Worm (Caenorhabditis elegans) whole organism, early embryonic: Measurements from ENCODE around the gene T01E8.1.

Source experiments
- B0310.2 ChIP-seq: sonication (generic microtip); optimal IDR thresholded peaks from 2 replicates; lab custom pipeline; 2016; ENCODE audit warnings: mild to moderate bottlenecking, missing genetic modification characterization, missing compliant biosample characterization
- F13C5.2 ChIP-seq: sonication (generic microtip); optimal IDR thresholded peaks from 2 replicates; lab custom pipeline; 2017; ENCODE audit warnings: mild to moderate bottlenecking, missing genetic modification characterization, inconsistent platforms, missing compliant biosample characterization
- aly-1 ChIP-seq: sonication (generic microtip); optimal IDR thresholded peaks from 2 replicates; lab custom pipeline; 2016; ENCODE audit warnings: missing genetic modification characterization, missing compliant biosample characterization
- ama-1 ChIP-seq: fragments of 150-350 bp; optimal IDR thresholded peaks from 2 replicates; lab custom pipeline; 2014
- ceh-13 ChIP-seq: fragments of 200-800 bp; sonication (Bioruptor generic); optimal IDR thresholded peaks from 2 replicates; lab custom pipeline; 2018; ENCODE audit warnings: mild to moderate bottlenecking, missing genetic modification characterization, missing compliant biosample characterization
- ceh-36 ChIP-seq: sonication (generic microtip); optimal IDR thresholded peaks from 2 replicates; lab custom pipeline; 2016; ENCODE audit warnings: missing genetic modification characterization, inconsistent platforms, missing compliant biosample characterization
- ets-7 ChIP-seq: sonication (generic microtip); optimal IDR thresholded peaks from 2 replicates; lab custom pipeline; 2016; ENCODE audit warnings: missing genotype, missing genetic modification characterization, missing compliant biosample characterization
- flt-1 ChIP-seq: fragments of 200-800 bp; sonication (Bioruptor generic); IDR thresholded peaks from 2 replicates; pipeline ENCODE4 v1.3.6; 2022; ENCODE audit warnings: missing genetic modification characterization, missing compliant biosample characterization
- hmbx-1 ChIP-seq: sonication (generic microtip); optimal IDR thresholded peaks from 2 replicates; lab custom pipeline; 2016; ENCODE audit warnings: mild to moderate bottlenecking, missing genetic modification characterization, missing compliant biosample characterization
- hmg-4 ChIP-seq: fragments of 200-800 bp; sonication (Bioruptor generic); optimal IDR thresholded peaks from 2 replicates; lab custom pipeline; 2018; ENCODE audit warnings: mild to moderate bottlenecking, missing genetic modification characterization, missing compliant biosample characterization
- hnd-1 ChIP-seq: sonication (generic microtip); optimal IDR thresholded peaks from 2 replicates; lab custom pipeline; 2016; ENCODE audit warnings: missing genetic modification characterization, missing compliant biosample characterization
- pes-1 ChIP-seq: fragments of 200-800 bp; sonication (Bioruptor generic); IDR thresholded peaks from 2 replicates; pipeline ENCODE4 v1.3.6; 2022; ENCODE audit warnings: missing genetic modification reagents, missing genetic modification characterization, missing compliant biosample characterization
- scrt-1 ChIP-seq: fragments of 200-800 bp; sonication (Bioruptor generic); IDR thresholded peaks from 2 replicates; pipeline ENCODE4 v1.3.6; 2022; ENCODE audit warnings: missing genetic modification characterization, missing compliant biosample characterization
- sea-1 ChIP-seq: fragments of 200-800 bp; sonication (Bioruptor generic); conservative IDR thresholded peaks from 2 replicates; pipeline ENCODE4 v1.3.6; 2022; ENCODE audit warnings: missing genetic modification characterization, missing compliant biosample characterization
- tbx-11 ChIP-seq: fragments of 200-800 bp; sonication (Bioruptor generic); IDR thresholded peaks from 2 replicates; pipeline ENCODE4 v1.3.6; 2022; ENCODE audit warnings: missing genetic modification characterization, missing compliant biosample characterization
- tbx-37 ChIP-seq: fragments of 200-800 bp; sonication (Bioruptor generic); conservative IDR thresholded peaks from 2 replicates; pipeline ENCODE4 v1.3.6; 2022; ENCODE audit warnings: missing genetic modification reagents, missing genetic modification characterization, missing compliant biosample characterization
- tra-4 ChIP-seq: sonication (generic microtip); optimal IDR thresholded peaks from 2 replicates; lab custom pipeline; 2017; ENCODE audit warnings: missing genetic modification characterization, missing compliant biosample characterization

T01E8.1 gene

ce11 chrII:10206425-10206824 is at the start of gene T01E8.1:
Gene T01E8.1, plus strand, starts transcription at chrII:10206725.
- TF ChIP-seq hmbx-1 (no peak), ceh-36 (no peak), F13C5.2 (tag; lab: Kevin White, UChicago) (no peak), tra-4 (tag; lab: Kevin White, UChicago) (no peak), scrt-1 (GFP tag; lab: Robert Waterston, UW) (no peak)

- TF ChIP-seq hmg-4 (GFP tag; lab: Kevin White, UChicago), result no peak
- peak; percentile 50; the same call in 1 of the 2 replicates for TF ChIP-seq tbx-11
Measured at ce11 chrII:10162785-10163184, 43.7 kb upstream of the T01E8.1 start.

- TF ChIP-seq sea-1 (GFP tag; lab: Robert Waterston, UW) (no peak), tbx-37 (GFP tag; lab: Robert Waterston, UW) (no peak)
Measured at ce11 chrII:10164137-10164536, 42.4 kb upstream of the T01E8.1 start.

- TF ChIP-seq ama-1 (lab: Kevin White, UChicago), result no peak
- no peak for TF ChIP-seq pes-1 (GFP tag; lab: Robert Waterston, UW)
- TF ChIP-seq tbx-37 (GFP tag; lab: Robert Waterston, UW), result no peak
- no peak for TF ChIP-seq hmbx-1
- no peak for TF ChIP-seq tra-4 (tag; lab: Kevin White, UChicago)
Measured at ce11 chrII:10166365-10166764, 40.2 kb upstream of the T01E8.1 start.

ce11 chrII:10167731-10168130 is 38.8 kb upstream of the T01E8.1 start:
- TF ChIP-seq ets-7 (tag; lab: Kevin White, UChicago) (no peak), hnd-1 (tag; lab: Kevin White, UChicago) (no peak), sea-1 (GFP tag; lab: Robert Waterston, UW) (no peak), ceh-13 (GFP tag; lab: Kevin White, UChicago) (no peak), ama-1 (lab: Kevin White, UChicago) (no peak), aly-1 (tag; lab: Kevin White, UChicago) (no peak), pes-1 (GFP tag; lab: Robert Waterston, UW) (no peak), scrt-1 (GFP tag; lab: Robert Waterston, UW) (no peak), tra-4 (tag; lab: Kevin White, UChicago) (no peak), ceh-36 (no peak), tbx-11 (no peak)

ce11 chrII:10168905-10169782 is 37.4 kb upstream of the T01E8.1 start, which contains the start of gene daf-19:
Gene daf-19, minus strand, starts transcription at chrII:10169346.
- TF ChIP-seq ceh-36 (peak; percentile 47), F13C5.2 (tag; lab: Kevin White, UChicago) (peak; percentile 77), scrt-1 (GFP tag; lab: Robert Waterston, UW) (peak; percentile 73; the same call in 1 of the 2 replicates), tbx-11 (no peak), aly-1 (tag; lab: Kevin White, UChicago) (peak; percentile 87), ceh-13 (GFP tag; lab: Kevin White, UChicago) (no peak), B0310.2 (peak; percentile 52), pes-1 (GFP tag; lab: Robert Waterston, UW) (no peak), hmg-4 (GFP tag; lab: Kevin White, UChicago) (peak; percentile 93), tra-4 (tag; lab: Kevin White, UChicago) (peak; percentile 62), sea-1 (GFP tag; lab: Robert Waterston, UW) (0 out of 2 replicates have a peak, but pooled peaks have one; percentile 39), ets-7 (tag; lab: Kevin White, UChicago) (no peak), ama-1 (lab: Kevin White, UChicago) (no peak), hmbx-1 (peak; percentile 26), hnd-1 (tag; lab: Kevin White, UChicago) (peak; percentile 24), flt-1 (GFP tag; lab: Robert Waterston, UW) (peak; percentile 17; the same call in 1 of the 2 replicates), tbx-37 (GFP tag; lab: Robert Waterston, UW) (no peak)

ce11 chrII:10170837-10171318 is 35.6 kb upstream of the T01E8.1 start, which contains the start of gene gpd-4:
Gene gpd-4, plus strand, starts transcription at chrII:10171268.
- no peak for TF ChIP-seq scrt-1 (GFP tag; lab: Robert Waterston, UW)
- no peak for TF ChIP-seq pes-1 (GFP tag; lab: Robert Waterston, UW)
- TF ChIP-seq hmg-4 (GFP tag; lab: Kevin White, UChicago), result no peak
- TF ChIP-seq tra-4 (tag; lab: Kevin White, UChicago), result no peak
- TF ChIP-seq flt-1 (GFP tag; lab: Robert Waterston, UW), result no peak
- no peak for TF ChIP-seq tbx-37 (GFP tag; lab: Robert Waterston, UW)
- no peak for TF ChIP-seq tbx-11
- no peak for TF ChIP-seq ceh-36
- TF ChIP-seq aly-1 (tag; lab: Kevin White, UChicago), result no peak
- TF ChIP-seq ama-1 (lab: Kevin White, UChicago), result no peak
- TF ChIP-seq hmbx-1, result no peak
- TF ChIP-seq ceh-13 (GFP tag; lab: Kevin White, UChicago), result no peak
- TF ChIP-seq hnd-1 (tag; lab: Kevin White, UChicago), result no peak
- TF ChIP-seq F13C5.2 (tag; lab: Kevin White, UChicago), result no peak
